Worm (Caenorhabditis elegans): Measurements from ENCODE around the gene dli-1.

Gene dli-1

ce11 chrIV:13068451-13068850 is 30.1 kb downstream of the dli-1 start, which contains the start of gene scl-6:
scl-6 (plus strand) TSS chrIV:13068751.
- TF ChIP-seq fkh-6 (tag; optimal IDR thresholded peaks at IDR 0.05): no peak
- TF ChIP-seq T23F11.4 (GFP tag; optimal IDR thresholded peaks at IDR 0.05): no peak

ce11 chrIV:13067200-13067599 is 31.4 kb downstream of the dli-1 start, which contains the start of gene col-131:
col-131 (minus strand) TSS chrIV:13067300.
- TF ChIP-seq hlh-15 (tag; optimal IDR thresholded peaks at IDR 0.05): no peak
- TF ChIP-seq ceh-18 (tag; optimal IDR thresholded peaks at IDR 0.05): no peak
- no peak for TF ChIP-seq dmd-4 (tag; optimal IDR thresholded peaks at IDR 0.05; ENCODE audit: borderline replicate concordance)
- TF ChIP-seq elt-4 (tag; optimal IDR thresholded peaks at IDR 0.05): no peak
- TF ChIP-seq pha-2 (tag; optimal IDR thresholded peaks at IDR 0.05): no peak
- TF ChIP-seq T23F11.4 (GFP tag; optimal IDR thresholded peaks at IDR 0.05): no peak
- TF ChIP-seq F13H6.1 (tag; optimal IDR thresholded peaks at IDR 0.05): no peak
- no peak for TF ChIP-seq ahr-1 (tag; optimal IDR thresholded peaks at IDR 0.05)
- TF ChIP-seq fkh-10 (GFP tag; optimal IDR thresholded peaks at IDR 0.05): no peak
- no peak for TF ChIP-seq fkh-6 (tag; optimal IDR thresholded peaks at IDR 0.05)
- TF ChIP-seq pat-9 (tag; optimal IDR thresholded peaks at IDR 0.05): no peak
- no peak for TF ChIP-seq ceh-31 (tag; optimal IDR thresholded peaks at IDR 0.05)
- no peak for TF ChIP-seq Y22D7AL.16 (tag; optimal IDR thresholded peaks at IDR 0.05)

ce11 chrIV:13066044-13066443 is 32.5 kb downstream of the dli-1 start:
- TF ChIP-seq lin-11 (tag; optimal IDR thresholded peaks at IDR 0.05): no peak
- TF ChIP-seq elt-4 (tag; optimal IDR thresholded peaks at IDR 0.05): peak; percentile 37

- TF ChIP-seq ets-4 (tag; optimal IDR thresholded peaks at IDR 0.05) (no peak), pax-1 (tag; optimal IDR thresholded peaks at IDR 0.05) (no peak), nhr-232 (tag; optimal IDR thresholded peaks at IDR 0.05) (no peak), unc-3 (GFP tag; conservative IDR thresholded peaks at IDR 0.05) (no peak), unc-3 (tag; optimal IDR thresholded peaks at IDR 0.05) (no peak), ceh-19 (GFP tag; optimal IDR thresholded peaks at IDR 0.05) (no peak), C08G9.2 (tag; optimal IDR thresholded peaks at IDR 0.05) (no peak), K09A11.1 (tag; optimal IDR thresholded peaks at IDR 0.05; ENCODE audit: insufficient read depth) (no peak), ceh-6 (GFP tag; optimal IDR thresholded peaks at IDR 0.05) (no peak), hlh-13 (GFP tag; optimal IDR thresholded peaks at IDR 0.05) (no peak), ceh-48 (tag; optimal IDR thresholded peaks at IDR 0.05) (no peak), eyg-1 (tag; optimal IDR thresholded peaks at IDR 0.05) (no peak)
Observed at ce11 chrIV:13063714-13064113, 34.9 kb downstream of the dli-1 start, which contains the start of gene scl-5. scl-5 (plus strand) TSS chrIV:13064014.

- TF ChIP-seq ceh-9 (tag; optimal IDR thresholded peaks at IDR 0.05): no peak
- no peak for TF ChIP-seq ref-2 (tag; optimal IDR thresholded peaks at IDR 0.05)
- no peak for TF ChIP-seq hlh-15 (tag; optimal IDR thresholded peaks at IDR 0.05)
- TF ChIP-seq ceh-31 (tag; optimal IDR thresholded peaks at IDR 0.05): no peak
Observed at ce11 chrIV:13059284-13059683, 39.3 kb downstream of the dli-1 start, which contains the start of gene scl-3. scl-3 (plus strand) TSS chrIV:13059584.

- no peak for TF ChIP-seq ceh-14 (tag; optimal IDR thresholded peaks at IDR 0.05)
Observed at ce11 chrIV:13057418-13057817, 41.2 kb downstream of the dli-1 start, which contains the start of gene scl-2. scl-2 (plus strand) TSS chrIV:13057710.

- TF ChIP-seq nfya-1 (tag; optimal IDR thresholded peaks at IDR 0.05) (no peak), hlh-6 (tag; optimal IDR thresholded peaks at IDR 0.05) (no peak), pqm-1 (tag; optimal IDR thresholded peaks at IDR 0.05) (no peak), unc-55 (GFP tag; optimal IDR thresholded peaks at IDR 0.05) (no peak), sox-4 (tag; optimal IDR thresholded peaks at IDR 0.05) (no peak), ceh-34 (tag; optimal IDR thresholded peaks at IDR 0.05) (no peak), unc-3 (GFP tag; conservative IDR thresholded peaks at IDR 0.05) (no peak), unc-3 (tag; optimal IDR thresholded peaks at IDR 0.05) (no peak), ceh-14 (tag; optimal IDR thresholded peaks at IDR 0.05) (no peak), C08G9.2 (tag; optimal IDR thresholded peaks at IDR 0.05) (no peak), fkh-10 (GFP tag; optimal IDR thresholded peaks at IDR 0.05) (no peak), eyg-1 (tag; optimal IDR thresholded peaks at IDR 0.05) (no peak), ceh-31 (tag; optimal IDR thresholded peaks at IDR 0.05) (no peak), sox-2 (GFP tag; IDR thresholded peaks at IDR 0.05) (no peak), T23F11.4 (GFP tag; optimal IDR thresholded peaks at IDR 0.05) (no peak), ceh-45 (GFP tag; IDR thresholded peaks at IDR 0.05) (no peak), mec-3 (tag; optimal IDR thresholded peaks at IDR 0.05; ENCODE audit: borderline replicate concordance) (no peak)
Observed at ce11 chrIV:13056026-13056425, 42.6 kb downstream of the dli-1 start, which contains the start of gene scl-1. scl-1 (plus strand) TSS chrIV:13056326.

Data from whole organism, late embryonic.